Fruit fly (Drosophila melanogaster) whole organism, embryonic: ENCODE results near the gene mRpS7.

Experiments used
- Antp ChIP-seq: fragments of 200-800 bp; sonication (Bioruptor generic); optimal IDR thresholded peaks from 3 replicates; lab custom pipeline; 2016; ENCODE audit warnings: missing biosample characterization, missing genetic modification characterization
- Asciz ChIP-seq: fragments of 200-800 bp; sonication (Bioruptor generic); optimal IDR thresholded peaks from 2 replicates; lab custom pipeline; 2017; ENCODE audit warnings: missing biosample characterization, mild to moderate bottlenecking, missing genetic modification characterization, missing genetic modification reagents
- CG1024 ChIP-seq: fragments of 200-800 bp; sonication (Bioruptor generic); IDR thresholded peaks from 2 replicates; pipeline ENCODE4 v1.3.6; 2022; ENCODE audit warnings: missing biosample characterization, missing genetic modification characterization
- CG10565 ChIP-seq: fragments of 200-800 bp; sonication (Bioruptor generic); optimal IDR thresholded peaks from 3 replicates; lab custom pipeline; 2016; ENCODE audit warnings: missing biosample characterization, mild to moderate bottlenecking, missing genetic modification characterization
- CG11456 ChIP-seq: fragments of 200-800 bp; sonication (Bioruptor generic); IDR thresholded peaks from 3 replicates; pipeline ENCODE4 v1.3.6; 2022; ENCODE audit warnings: missing biosample characterization, missing genetic modification characterization
- CG11723 ChIP-seq: fragments of 200-800 bp; sonication (Bioruptor generic); optimal IDR thresholded peaks from 2 replicates; lab custom pipeline; 2017; ENCODE audit warnings: missing biosample characterization, mild to moderate bottlenecking, missing genetic modification characterization
- CG12769 ChIP-seq: fragments of 200-800 bp; sonication (Bioruptor generic); optimal IDR thresholded peaks from 2 replicates; lab custom pipeline; 2019; ENCODE audit warnings: missing biosample characterization, mild to moderate bottlenecking, missing genetic modification characterization, moderate library complexity
- CG13287 ChIP-seq: fragments of 200-800 bp; sonication (Bioruptor generic); IDR thresholded peaks from 2 replicates; pipeline ENCODE4 v1.3.6; 2022; ENCODE audit warnings: missing biosample characterization, missing genetic modification characterization; ENCODE audit not compliant: partially characterized antibody
- CG13424 ChIP-seq: fragments of 200-800 bp; sonication (Bioruptor generic); optimal IDR thresholded peaks from 2 replicates; lab custom pipeline; 2019; ENCODE audit warnings: missing biosample characterization, mild to moderate bottlenecking, missing genetic modification characterization, moderate library complexity
- CG14441 ChIP-seq: fragments of 200-800 bp; sonication (Bioruptor generic); IDR thresholded peaks from 2 replicates; pipeline ENCODE4 v1.3.6; 2022; ENCODE audit warnings: missing biosample characterization, missing genetic modification characterization
- CG15601 ChIP-seq: fragments of 200-800 bp; sonication (Bioruptor generic); optimal IDR thresholded peaks from 3 replicates; lab custom pipeline; 2019; ENCODE audit warnings: missing biosample characterization, mild to moderate bottlenecking, missing genetic modification characterization, moderate library complexity
- CG17328 ChIP-seq: fragments of 200-800 bp; sonication (Bioruptor generic); IDR thresholded peaks from 2 replicates; pipeline ENCODE4 v1.3.6; 2022; ENCODE audit warnings: missing biosample characterization, missing genetic modification characterization
- CG17912 ChIP-seq: fragments of 200-800 bp; sonication (Bioruptor generic); optimal IDR thresholded peaks from 2 replicates; lab custom pipeline; 2018; ENCODE audit warnings: missing biosample characterization, mild to moderate bottlenecking, missing genetic modification characterization
- CG4282 ChIP-seq: fragments of 200-800 bp; sonication (Bioruptor generic); optimal IDR thresholded peaks from 2 replicates; lab custom pipeline; 2016; ENCODE audit warnings: missing biosample characterization, missing genetic modification characterization
- CG4404 ChIP-seq: fragments of 200-800 bp; sonication (Bioruptor generic); IDR thresholded peaks from 2 replicates; pipeline ENCODE4 v1.3.6; 2022; ENCODE audit warnings: missing biosample characterization, missing genetic modification characterization
- CG7271 ChIP-seq: fragments of 200-800 bp; sonication (Bioruptor generic); optimal IDR thresholded peaks from 2 replicates; lab custom pipeline; 2018; ENCODE audit warnings: missing biosample characterization, mild to moderate bottlenecking, missing genetic modification characterization, moderate library complexity
- CG7839 ChIP-seq: fragments of 200-800 bp; sonication (Bioruptor generic); optimal IDR thresholded peaks from 3 replicates; lab custom pipeline; 2018; ENCODE audit warnings: missing biosample characterization, mild to moderate bottlenecking, missing genetic modification characterization, moderate library complexity
- CG8765 ChIP-seq: fragments of 200-800 bp; sonication (Bioruptor generic); IDR thresholded peaks from 2 replicates; pipeline ENCODE4 v1.3.6; 2022; ENCODE audit warnings: missing biosample characterization, missing genetic modification characterization
- CG8924 ChIP-seq: fragments of 200-800 bp; optimal IDR thresholded peaks from 3 replicates; lab custom pipeline; 2019; ENCODE audit warnings: missing biosample characterization, mild to moderate bottlenecking, missing genetic modification characterization, moderate library complexity
- CG9437 ChIP-seq: fragments of 200-800 bp; sonication (Bioruptor generic); optimal IDR thresholded peaks from 2 replicates; lab custom pipeline; 2018; ENCODE audit warnings: missing biosample characterization, mild to moderate bottlenecking, missing genetic modification characterization
- CG9609 ChIP-seq: fragments of 200-800 bp; sonication (Bioruptor generic); optimal IDR thresholded peaks from 3 replicates; lab custom pipeline; 2016; ENCODE audit warnings: missing biosample characterization, missing genetic modification characterization
- CG9727 ChIP-seq: fragments of 200-800 bp; sonication (Bioruptor generic); optimal IDR thresholded peaks from 3 replicates; lab custom pipeline; 2017; ENCODE audit warnings: missing biosample characterization, mild to moderate bottlenecking, missing genetic modification characterization
- CTCF ChIP-seq: fragments of 200-800 bp; sonication (Bioruptor generic); optimal IDR thresholded peaks from 2 replicates; lab custom pipeline; 2017; ENCODE audit warnings: missing biosample characterization, mild to moderate bottlenecking, missing genetic modification characterization, moderate library complexity
- Dfd ChIP-seq, 2 experiments: fragments of >200 bp; optimal IDR thresholded peaks; 2 replicates each; lab custom pipeline; 2017; ENCODE audit warnings: missing biosample characterization in 2 of 2, missing genetic modification characterization in 2 of 2
- E2f1 ChIP-seq: fragments of 200-800 bp; sonication (Bioruptor generic); IDR thresholded peaks from 2 replicates; pipeline ENCODE4 v1.3.6; 2022; ENCODE audit warnings: missing biosample characterization, missing genetic modification characterization
- Eip74EF ChIP-seq, 2 experiments: fragments of 200-800 bp in 1 of 2; fragments of >200 bp in 1 of 2; sonication (Bioruptor generic) in 1 of 2; optimal IDR thresholded peaks; 2 replicates each; lab custom pipeline; 2017 to 2019; ENCODE audit warnings: missing biosample characterization in 2 of 2, missing genetic modification characterization in 2 of 2, mild to moderate bottlenecking in 1 of 2, moderate library complexity in 1 of 2
- HmgZ ChIP-seq: fragments of 200-800 bp; sonication (Bioruptor generic); optimal IDR thresholded peaks from 2 replicates; lab custom pipeline; 2018; ENCODE audit warnings: missing biosample characterization, mild to moderate bottlenecking, missing genetic modification characterization
- Lhr ChIP-seq: fragments of 200-800 bp; sonication (Bioruptor generic); optimal IDR thresholded peaks from 3 replicates; lab custom pipeline; 2017; ENCODE audit warnings: mild to moderate bottlenecking, missing biosample characterization, missing genetic modification reagents, missing genetic modification characterization
- Max ChIP-seq: fragments of 200-800 bp; sonication (Bioruptor generic); optimal IDR thresholded peaks from 2 replicates; lab custom pipeline; 2016; ENCODE audit warnings: missing biosample characterization, mild to moderate bottlenecking, missing genetic modification characterization
- Neu2 ChIP-seq: fragments of 200-800 bp; sonication (Bioruptor generic); optimal IDR thresholded peaks from 3 replicates; lab custom pipeline; 2016; ENCODE audit warnings: missing biosample characterization, missing genetic modification characterization, borderline replicate concordance
- Opbp ChIP-seq: fragments of 200-800 bp; sonication (Bioruptor generic); IDR thresholded peaks from 3 replicates; pipeline ENCODE4 v1.3.6; 2022; ENCODE audit warnings: missing biosample characterization, missing genetic modification characterization; ENCODE audit not compliant: partially characterized antibody
- PHDP ChIP-seq: fragments of 200-800 bp; sonication (Bioruptor generic); optimal IDR thresholded peaks from 3 replicates; lab custom pipeline; 2018; ENCODE audit warnings: missing biosample characterization, mild to moderate bottlenecking, missing genetic modification characterization, moderate library complexity
- Ptx1 ChIP-seq: fragments of 200-800 bp; sonication (Bioruptor generic); IDR thresholded peaks from 2 replicates; pipeline ENCODE4 v1.3.6; 2022; ENCODE audit warnings: missing biosample characterization, missing genetic modification characterization
- Six4 ChIP-seq: fragments of 200-800 bp; sonication (Bioruptor generic); optimal IDR thresholded peaks from 2 replicates; lab custom pipeline; 2016; ENCODE audit warnings: missing biosample characterization, missing genetic modification characterization
- Spps ChIP-seq: fragments of 200-800 bp; sonication (Bioruptor generic); optimal IDR thresholded peaks from 2 replicates; lab custom pipeline; 2018; ENCODE audit warnings: missing biosample characterization, mild to moderate bottlenecking, missing genetic modification characterization
- YL-1 ChIP-seq: fragments of 200-800 bp; sonication (Bioruptor generic); optimal IDR thresholded peaks from 3 replicates; lab custom pipeline; 2017; ENCODE audit warnings: missing biosample characterization, mild to moderate bottlenecking, missing genetic modification characterization
- ap ChIP-seq: fragments of 200-800 bp; sonication (Bioruptor generic); IDR thresholded peaks from 2 replicates; pipeline ENCODE4 v1.3.6; 2022; ENCODE audit warnings: missing biosample characterization, missing genetic modification characterization
- bsh ChIP-seq, 2 experiments: fragments of 200-800 bp; sonication (Bioruptor generic); optimal IDR thresholded peaks; 2 replicates each; lab custom pipeline; 2017 to 2018; ENCODE audit warnings: mild to moderate bottlenecking in 2 of 2, missing biosample characterization in 2 of 2, missing genetic modification characterization in 2 of 2, moderate library complexity in 1 of 2
- cwo ChIP-seq: fragments of 200-800 bp; sonication (Bioruptor generic); optimal IDR thresholded peaks from 3 replicates; lab custom pipeline; 2017; ENCODE audit warnings: missing biosample characterization, missing genetic modification characterization, mild to moderate bottlenecking, moderate library complexity, missing genetic modification reagents
- dm ChIP-seq: fragments of 200-800 bp; sonication (Bioruptor generic); optimal IDR thresholded peaks from 3 replicates; lab custom pipeline; 2016; ENCODE audit warnings: missing biosample characterization, missing genetic modification characterization
- exex ChIP-seq: fragments of 200-800 bp; sonication (Bioruptor generic); optimal IDR thresholded peaks from 4 replicates; lab custom pipeline; 2018; ENCODE audit warnings: missing biosample characterization, mild to moderate bottlenecking, missing genetic modification characterization, moderate library complexity
- gcm ChIP-seq: fragments of 200-800 bp; sonication (Bioruptor generic); optimal IDR thresholded peaks from 2 replicates; lab custom pipeline; 2019; ENCODE audit warnings: missing biosample characterization, mild to moderate bottlenecking, missing genetic modification characterization, moderate library complexity
- hbn ChIP-seq: fragments of 200-800 bp; sonication (Bioruptor generic); IDR thresholded peaks from 2 replicates; pipeline ENCODE4 v1.3.6; 2022; ENCODE audit warnings: missing biosample characterization, missing genetic modification characterization; ENCODE audit not compliant: partially characterized antibody
- mirr ChIP-seq: fragments of 200-800 bp; sonication (Bioruptor generic); optimal IDR thresholded peaks from 3 replicates; lab custom pipeline; 2018; ENCODE audit warnings: missing biosample characterization, mild to moderate bottlenecking, missing genetic modification characterization
- nmo ChIP-seq: fragments of 200-800 bp; sonication (Bioruptor generic); optimal IDR thresholded peaks from 2 replicates; lab custom pipeline; 2018; ENCODE audit warnings: missing biosample characterization, mild to moderate bottlenecking, missing genetic modification characterization, moderate library complexity
- phol ChIP-seq: fragments of 200-800 bp; sonication (Bioruptor generic); optimal IDR thresholded peaks from 3 replicates; lab custom pipeline; 2018; ENCODE audit warnings: missing biosample characterization, mild to moderate bottlenecking, missing genetic modification characterization, moderate library complexity
- rib ChIP-seq: fragments of 200-800 bp; sonication (Bioruptor generic); IDR thresholded peaks from 2 replicates; pipeline ENCODE4 v1.3.6; 2022; ENCODE audit warnings: missing biosample characterization, missing genetic modification characterization
- schlank ChIP-seq: fragments of 200-800 bp; sonication (Bioruptor generic); optimal IDR thresholded peaks from 2 replicates; lab custom pipeline; 2018; ENCODE audit warnings: missing biosample characterization, mild to moderate bottlenecking, missing genetic modification characterization
- sna ChIP-seq: fragments of 200-800 bp; sonication (Bioruptor generic); IDR thresholded peaks from 2 replicates; pipeline ENCODE4 v1.3.6; 2022; ENCODE audit warnings: missing biosample characterization, missing genetic modification characterization; ENCODE audit not compliant: partially characterized antibody
- toy ChIP-seq: fragments of 200-800 bp; sonication (Bioruptor generic); IDR thresholded peaks from 2 replicates; pipeline ENCODE4 v1.3.6; 2022; ENCODE audit warnings: missing biosample characterization, missing genetic modification characterization

mRpS7 gene

DNA sequence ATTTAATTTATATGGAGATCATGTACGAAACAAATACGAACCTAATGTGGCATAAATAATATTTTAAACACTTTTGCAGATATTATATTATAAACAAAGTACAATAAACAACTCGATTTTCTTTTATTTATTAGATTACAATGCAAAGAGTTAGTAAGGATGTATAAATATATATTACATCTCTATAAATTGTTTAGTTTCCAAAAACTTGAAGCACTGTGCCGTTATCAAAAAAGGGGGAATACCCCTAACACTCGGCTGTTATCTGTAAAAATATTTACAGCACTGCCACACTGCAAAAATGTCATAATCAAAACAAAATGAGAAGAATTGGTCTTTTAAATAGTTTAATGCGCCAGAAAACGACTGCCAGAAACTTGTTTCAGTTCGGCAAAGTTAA is 42.1 kb downstream of the mRpS7 start, which contains the start of gene CG5188 (continued):
- TF ChIP-seq ap (no peak), CG17328 (peak; percentile 68), CG11456 (GFP tag; lab: Robert Waterston, UW) (no peak), Six4 (peak; percentile 10), Max (peak; percentile 40), CTCF (GFP tag; lab: Kevin White, UChicago) (no peak), Dfd (GFP tag; optimal IDR thresholded peaks at IDR 0.05; lab: Kevin White, UChicago) (no peak), E2f1 (GFP tag; lab: Robert Waterston, UW) (no peak), Lhr (GFP tag; lab: Kevin White, UChicago) (no peak), CG1024 (GFP tag; lab: Robert Waterston, UW) (0 out of 2 replicates have a peak, but pooled peaks have one; percentile 44), toy (GFP tag; lab: Robert Waterston, UW) (no peak), CG8765 (GFP tag; lab: Robert Waterston, UW) (no peak), PHDP (tag; lab: Kevin White, UChicago) (peak; percentile 63), CG9609 (GFP tag; lab: Kevin White, UChicago) (no peak), CG13287 (peak; percentile 62; the same call in 1 of the 2 replicates), Opbp (GFP tag; lab: Robert Waterston, UW) (no peak), hbn (no peak), Antp (GFP tag; lab: Kevin White, UChicago) (no peak), CG7271 (peak; percentile 20), CG15601 (peak; percentile 31), rib (no peak), nmo (GFP tag; lab: Kevin White, UChicago) (peak; percentile 57), CG9437 (GFP tag; lab: Kevin White, UChicago) (peak; percentile 25), CG13424 (tag; lab: Kevin White, UChicago) (peak; percentile 64), Spps (tag; lab: Kevin White, UChicago) (no peak), CG14441 (GFP tag; lab: Robert Waterston, UW) (no peak), cwo (GFP tag; lab: Kevin White, UChicago) (peak; percentile 27), CG8924 (tag; lab: Kevin White, UChicago) (peak; percentile 53), dm (GFP tag; lab: Kevin White, UChicago) (no peak), CG10565 (GFP tag; lab: Kevin White, UChicago) (no peak), phol (tag; lab: Kevin White, UChicago) (peak; percentile 55), CG12769 (no peak), Neu2 (GFP tag; lab: Kevin White, UChicago) (no peak), CG4404 (GFP tag; lab: Robert Waterston, UW) (no peak), Eip74EF (GFP tag; optimal IDR thresholded peaks at IDR 0.05; lab: Kevin White, UChicago) (peak in 1 of 2 experiments; percentile 29), schlank (tag; lab: Kevin White, UChicago) (no peak), Asciz (peak; percentile 42), mirr (no peak), sna (GFP tag; lab: Robert Waterston, UW) (0 out of 2 replicates have a peak, but pooled peaks have one; percentile 36), CG7839 (peak; percentile 63), HmgZ (peak; percentile 40), bsh (GFP tag; optimal IDR thresholded peaks at IDR 0.05; lab: Kevin White, UChicago) (peak in 1 of 2 experiments; percentile 48), gcm (peak; percentile 42), CG11723 (no peak), Ptx1 (GFP tag; lab: Robert Waterston, UW) (no peak), exex (tag; lab: Kevin White, UChicago) (no peak), CG9727 (GFP tag; lab: Kevin White, UChicago) (peak; percentile 16), YL-1 (GFP tag; lab: Kevin White, UChicago) (peak; percentile 82), CG17912 (no peak), CG4282 (GFP tag; lab: Kevin White, UChicago) (peak; percentile 6)
